Worm (Caenorhabditis elegans) whole organism, L1 larva: ENCODE data around the gene C34C12.6.

Experiments
- ama-1 ChIP-seq: fragments of 150-350 bp; optimal IDR thresholded peaks from 2 replicates; lab custom pipeline; 2014
- efl-1 ChIP-seq, 4 experiments: fragments of 150-350 bp; optimal IDR thresholded peaks in 3 of 4; peaks in 1 of 4; 1 replicate in 1 of 4; 2 replicates in 3 of 4; lab custom pipeline; 2014; ENCODE audit warnings: missing biosample characterization in 2 of 4, missing genetic modification characterization in 2 of 4, missing genetic modification reagents in 2 of 4
- elt-3 ChIP-seq, 6 experiments: fragments of 150-350 bp in 1 of 6; sonication (generic microtip); optimal IDR thresholded peaks; 2 replicates each; lab custom pipeline; 2017 to 2018; ENCODE audit warnings: missing biosample characterization in 6 of 6, missing genetic modification characterization in 6 of 6, inconsistent platforms in 1 of 6
- lin-15B ChIP-seq: fragments of 150-350 bp; sonication (generic microtip); optimal IDR thresholded peaks from 3 replicates; lab custom pipeline; 2014; ENCODE audit warnings: missing biosample characterization, missing genetic modification characterization
- nhr-11 ChIP-seq: fragments of 150-350 bp; optimal IDR thresholded peaks from 2 replicates; lab custom pipeline; 2014; ENCODE audit warnings: missing biosample characterization, missing genetic modification characterization
- nhr-12 ChIP-seq: sonication (generic microtip); optimal IDR thresholded peaks from 2 replicates; lab custom pipeline; 2017; ENCODE audit warnings: missing biosample characterization, missing genetic modification characterization
- nhr-20 ChIP-seq: sonication (generic microtip); optimal IDR thresholded peaks from 2 replicates; lab custom pipeline; 2016; ENCODE audit warnings: mild to moderate bottlenecking, missing genetic modification characterization, missing compliant biosample characterization
- nhr-237 ChIP-seq: fragments of 150-350 bp; optimal IDR thresholded peaks from 2 replicates; lab custom pipeline; 2014; ENCODE audit warnings: missing biosample characterization, missing genetic modification characterization
- snpc-4 ChIP-seq: fragments of 150-350 bp; optimal IDR thresholded peaks from 2 replicates; lab custom pipeline; 2014; ENCODE audit warnings: missing biosample characterization, missing genetic modification characterization
- tlp-1 ChIP-seq: fragments of 150-350 bp; optimal IDR thresholded peaks from 2 replicates; lab custom pipeline; 2014; ENCODE audit warnings: missing biosample characterization, missing genetic modification characterization
- unc-62 ChIP-seq: fragments of 150-350 bp; optimal IDR thresholded peaks from 2 replicates; lab custom pipeline; 2014; ENCODE audit warnings: missing biosample characterization, missing genetic modification reagents, missing genetic modification characterization
- unc-86 ChIP-seq: sonication (generic microtip); optimal IDR thresholded peaks from 2 replicates; lab custom pipeline; 2016; ENCODE audit warnings: missing genetic modification characterization, missing compliant biosample characterization
- ztf-11 ChIP-seq, 2 experiments: sonication (generic microtip); optimal IDR thresholded peaks; 2 replicates each; lab custom pipeline; 2016 to 2017; ENCODE audit warnings: missing genetic modification characterization in 2 of 2, missing biosample characterization in 1 of 2, missing compliant biosample characterization in 1 of 2
- ztf-4 ChIP-seq: fragments of 150-350 bp; optimal IDR thresholded peaks from 2 replicates; lab custom pipeline; 2014; ENCODE audit warnings: missing biosample characterization, missing genetic modification characterization

ce11 chrIII:3437139-3437538, 45.3 kb upstream of the C34C12.6 start:
- TF ChIP-seq unc-62 (no peak), ztf-4 (no peak), nhr-20 (tag; lab: Kevin White, UChicago) (no peak), snpc-4 (tag; lab: Kevin White, UChicago) (no peak), ama-1 (no peak), nhr-11 (tag; lab: Kevin White, UChicago) (no peak), unc-86 (tag; lab: Kevin White, UChicago) (no peak), lin-15B (tag; lab: Kevin White, UChicago) (no peak), nhr-12 (no peak), nhr-237 (no peak), efl-1 (optimal IDR thresholded peaks at IDR 0.05; lab: Kevin White, UChicago) (no peak), efl-1 (GFP tag; optimal IDR thresholded peaks at IDR 0.05 in 1 of 2; lab: Kevin White, UChicago) (no peak), ztf-11 (tag; optimal IDR thresholded peaks at IDR 0.05; lab: Kevin White, UChicago) (no peak), elt-3 (tag; optimal IDR thresholded peaks at IDR 0.05; lab: Kevin White, UChicago) (no peak), tlp-1 (no peak)
